Worm (Caenorhabditis elegans): ENCODE measurements around the gene Y14H12A.2.
A peak's percentile ranks its signal among the peaks of the same experiment; 100 is the strongest.

The Y14H12A.2 gene

ce11 chrII:3957455-3958212, 31.8 kb downstream of the Y14H12A.2 start:
- no peak for TF ChIP-seq tbx-8 (GFP tag; optimal IDR thresholded peaks at IDR 0.05)
- TF ChIP-seq unc-62 (GFP tag; optimal IDR thresholded peaks at IDR 0.05) = peak; percentile 69
- TF ChIP-seq ham-2 (GFP tag; optimal IDR thresholded peaks at IDR 0.05) = no peak
- no peak for TF ChIP-seq nhr-76 (tag; optimal IDR thresholded peaks at IDR 0.05)
- TF ChIP-seq mls-2 (tag; optimal IDR thresholded peaks at IDR 0.05) = peak; percentile 9
- no peak for TF ChIP-seq ztf-11 (tag; optimal IDR thresholded peaks at IDR 0.05)
- TF ChIP-seq mab-5 (tag; optimal IDR thresholded peaks at IDR 0.05) = no peak
- no peak for TF ChIP-seq zip-8 (tag; optimal IDR thresholded peaks at IDR 0.05)
- no peak for TF ChIP-seq drap-1 (GFP tag; optimal IDR thresholded peaks at IDR 0.05)
- TF ChIP-seq lin-13 (tag; optimal IDR thresholded peaks at IDR 0.05) = no peak
- peak; percentile 15 for TF ChIP-seq mep-1 (tag; optimal IDR thresholded peaks at IDR 0.05)
- TF ChIP-seq unc-39 (tag; optimal IDR thresholded peaks at IDR 0.05) = no peak
- peak; percentile 80 for TF ChIP-seq cnd-1 (tag; optimal IDR thresholded peaks at IDR 0.05)
- no peak for TF ChIP-seq pha-4 (tag; optimal IDR thresholded peaks at IDR 0.05)
- no peak for TF ChIP-seq nhr-12 (tag; optimal IDR thresholded peaks at IDR 0.05)
- no peak for TF ChIP-seq unc-120 (tag; optimal IDR thresholded peaks at IDR 0.05; ENCODE audit: poor library complexity, severe bottlenecking)
- no peak for TF ChIP-seq sptf-1 (tag; optimal IDR thresholded peaks at IDR 0.05)
- no peak for TF ChIP-seq bed-3 (GFP tag; optimal IDR thresholded peaks at IDR 0.05)
- no peak for TF ChIP-seq elt-1 (tag; optimal IDR thresholded peaks at IDR 0.05; ENCODE audit: borderline replicate concordance, insufficient read depth)
- no peak for TF ChIP-seq M03D4.4 (tag; optimal IDR thresholded peaks at IDR 0.05)
- TF ChIP-seq flh-1 (GFP tag; optimal IDR thresholded peaks at IDR 0.05) = no peak
- TF ChIP-seq ceh-83 (GFP tag; optimal IDR thresholded peaks at IDR 0.05) = no peak
- TF ChIP-seq nhr-28 (tag; optimal IDR thresholded peaks at IDR 0.05) = no peak
- no peak for TF ChIP-seq ces-1 (GFP tag; optimal IDR thresholded peaks at IDR 0.05)
- peak; percentile 3 for TF ChIP-seq ceh-43 (GFP tag; optimal IDR thresholded peaks at IDR 0.05)
- peak; percentile 83 for TF ChIP-seq nhr-2 (tag; optimal IDR thresholded peaks at IDR 0.05)
- TF ChIP-seq ceh-39 (tag; optimal IDR thresholded peaks at IDR 0.05) = peak; percentile 64
- peak; percentile 69 for TF ChIP-seq lin-32 (GFP tag; optimal IDR thresholded peaks at IDR 0.05)
- TF ChIP-seq elt-3 (tag; optimal IDR thresholded peaks at IDR 0.05) = no peak
- no peak for TF ChIP-seq lsy-2 (tag; optimal IDR thresholded peaks at IDR 0.05)
- no peak for TF ChIP-seq nhr-237 (tag; optimal IDR thresholded peaks at IDR 0.05)

- TF ChIP-seq ham-2 (GFP tag; optimal IDR thresholded peaks at IDR 0.05) = no peak
- TF ChIP-seq bed-3 (GFP tag; optimal IDR thresholded peaks at IDR 0.05) = no peak
- TF ChIP-seq ceh-39 (tag; optimal IDR thresholded peaks at IDR 0.05) = no peak
- TF ChIP-seq ztf-11 (tag; optimal IDR thresholded peaks at IDR 0.05) = no peak
- no peak for TF ChIP-seq elt-3 (tag; optimal IDR thresholded peaks at IDR 0.05)
- TF ChIP-seq lin-32 (GFP tag; optimal IDR thresholded peaks at IDR 0.05) = no peak
- peak; percentile 22 for TF ChIP-seq ces-1 (GFP tag; optimal IDR thresholded peaks at IDR 0.05)
- no peak for TF ChIP-seq sptf-1 (tag; optimal IDR thresholded peaks at IDR 0.05)
- TF ChIP-seq unc-39 (tag; optimal IDR thresholded peaks at IDR 0.05) = no peak
- TF ChIP-seq nhr-28 (tag; optimal IDR thresholded peaks at IDR 0.05) = no peak
- TF ChIP-seq unc-120 (tag; optimal IDR thresholded peaks at IDR 0.05; ENCODE audit: poor library complexity, severe bottlenecking) = peak; percentile 54
- TF ChIP-seq flh-1 (GFP tag; optimal IDR thresholded peaks at IDR 0.05) = no peak
- TF ChIP-seq zip-8 (tag; optimal IDR thresholded peaks at IDR 0.05) = no peak
- no peak for TF ChIP-seq sem-2 (GFP tag; optimal IDR thresholded peaks at IDR 0.05)
- no peak for TF ChIP-seq tbx-8 (GFP tag; optimal IDR thresholded peaks at IDR 0.05)
- TF ChIP-seq nhr-76 (tag; optimal IDR thresholded peaks at IDR 0.05) = no peak
- TF ChIP-seq lsy-2 (tag; optimal IDR thresholded peaks at IDR 0.05) = no peak
- TF ChIP-seq ceh-43 (GFP tag; optimal IDR thresholded peaks at IDR 0.05) = no peak
- TF ChIP-seq nhr-237 (tag; optimal IDR thresholded peaks at IDR 0.05) = no peak
- no peak for TF ChIP-seq nhr-12 (tag; optimal IDR thresholded peaks at IDR 0.05)
- peak; percentile 1 for TF ChIP-seq mab-5 (tag; optimal IDR thresholded peaks at IDR 0.05)
These were observed 32.7 kb downstream of the Y14H12A.2 start for ce11 chrII:3956744-3957143.

ce11 chrII:3955938-3956337, 33.5 kb downstream of the Y14H12A.2 start:
- TF ChIP-seq ces-1 (GFP tag; optimal IDR thresholded peaks at IDR 0.05) (peak; percentile 35), lsy-2 (tag; optimal IDR thresholded peaks at IDR 0.05) (no peak), ceh-39 (tag; optimal IDR thresholded peaks at IDR 0.05) (peak; percentile 31)

ce11 chrII:3954838-3955237, 34.6 kb downstream of the Y14H12A.2 start:
- TF ChIP-seq mep-1 (tag; optimal IDR thresholded peaks at IDR 0.05) (no peak), nhr-237 (tag; optimal IDR thresholded peaks at IDR 0.05) (no peak), nhr-76 (tag; optimal IDR thresholded peaks at IDR 0.05) (no peak), ham-2 (GFP tag; optimal IDR thresholded peaks at IDR 0.05) (no peak)

Data from whole organism, mixed stage, embryonic.